Worm (Caenorhabditis elegans): ENCODE data around the gene mrps-14.

mrps-14 gene

DNA sequence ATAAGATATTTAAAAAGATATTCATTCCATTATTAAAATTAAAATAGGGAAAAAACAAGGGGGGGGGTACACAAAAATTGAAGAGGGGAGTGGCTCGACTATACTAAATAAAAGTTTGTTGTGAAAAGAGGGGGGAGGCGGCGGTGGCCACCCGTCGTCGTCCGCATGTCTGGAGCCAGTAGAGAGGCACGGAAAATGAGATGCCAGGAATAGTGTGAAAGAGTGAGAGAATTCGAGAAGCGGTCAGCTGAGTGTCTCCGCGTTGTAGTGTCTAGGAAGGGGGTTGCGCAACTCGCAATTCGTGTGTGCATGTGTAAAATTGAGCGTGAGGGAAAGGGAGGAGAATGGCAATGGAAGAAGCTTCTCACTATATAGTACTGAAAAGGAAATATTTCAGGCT, 40.0 kb downstream of the mrps-14 start (continued):
- TF ChIP-seq ceh-19 (GFP tag; optimal IDR thresholded peaks at IDR 0.05) (peak; percentile 70), madf-2 (tag; optimal IDR thresholded peaks at IDR 0.05) (peak; percentile 37), ceh-22 (tag; optimal IDR thresholded peaks at IDR 0.05) (no peak), fkh-6 (tag; optimal IDR thresholded peaks at IDR 0.05) (peak; percentile 47), rnt-1 (tag; optimal IDR thresholded peaks at IDR 0.05) (peak; percentile 14), ceh-24 (tag; optimal IDR thresholded peaks at IDR 0.05) (no peak), T23F11.4 (GFP tag; optimal IDR thresholded peaks at IDR 0.05) (no peak), pax-1 (tag; optimal IDR thresholded peaks at IDR 0.05) (no peak), hlh-15 (tag; optimal IDR thresholded peaks at IDR 0.05) (no peak)

ce11 chrII:10200759-10201158, 41.5 kb downstream of the mrps-14 start, which contains the start of gene arv-1:
TSS of gene arv-1 (minus strand) at chrII:10200823.
- TF ChIP-seq hlh-15 (tag; optimal IDR thresholded peaks at IDR 0.05): no peak
- no peak for TF ChIP-seq pat-9 (tag; optimal IDR thresholded peaks at IDR 0.05)
- no peak for TF ChIP-seq ahr-1 (tag; optimal IDR thresholded peaks at IDR 0.05)
- no peak for TF ChIP-seq F13H6.1 (tag; optimal IDR thresholded peaks at IDR 0.05)
- TF ChIP-seq C08G9.2 (tag; optimal IDR thresholded peaks at IDR 0.05): peak; percentile 52
- no peak for TF ChIP-seq ceh-45 (GFP tag; IDR thresholded peaks at IDR 0.05)
- TF ChIP-seq unc-86 (tag; optimal IDR thresholded peaks at IDR 0.05): no peak
- TF ChIP-seq npax-4 (tag; optimal IDR thresholded peaks at IDR 0.05): no peak
- TF ChIP-seq sox-2 (GFP tag; IDR thresholded peaks at IDR 0.05): 0 out of 2 replicates have a peak, but pooled peaks have one; percentile 22
- no peak for TF ChIP-seq pag-3 (tag; optimal IDR thresholded peaks at IDR 0.05; ENCODE audit: borderline replicate concordance)
- peak; percentile 19 for TF ChIP-seq elt-2 (tag; optimal IDR thresholded peaks at IDR 0.05)
- no peak for TF ChIP-seq ttx-3 (tag; optimal IDR thresholded peaks at IDR 0.05)
- TF ChIP-seq fkh-6 (tag; optimal IDR thresholded peaks at IDR 0.05): no peak
- no peak for TF ChIP-seq mec-3 (tag; optimal IDR thresholded peaks at IDR 0.05; ENCODE audit: borderline replicate concordance)
- no peak for TF ChIP-seq unc-55 (GFP tag; optimal IDR thresholded peaks at IDR 0.05)
- TF ChIP-seq hlh-8 (tag; optimal IDR thresholded peaks at IDR 0.05): peak; percentile 65
- no peak for TF ChIP-seq T23F11.4 (GFP tag; optimal IDR thresholded peaks at IDR 0.05)
- TF ChIP-seq ets-4 (tag; optimal IDR thresholded peaks at IDR 0.05): peak; percentile 70
- no peak for TF ChIP-seq unc-3 (GFP tag; conservative IDR thresholded peaks at IDR 0.05)
- TF ChIP-seq unc-3 (tag; optimal IDR thresholded peaks at IDR 0.05): no peak
- TF ChIP-seq hlh-6 (tag; optimal IDR thresholded peaks at IDR 0.05): no peak
- no peak for TF ChIP-seq odd-2 (tag; optimal IDR thresholded peaks at IDR 0.05)
- TF ChIP-seq pax-1 (tag; optimal IDR thresholded peaks at IDR 0.05): no peak
- peak; percentile 81 for TF ChIP-seq tbx-2 (tag; optimal IDR thresholded peaks at IDR 0.05)
- no peak for TF ChIP-seq elt-4 (tag; optimal IDR thresholded peaks at IDR 0.05)
- TF ChIP-seq nhr-232 (tag; optimal IDR thresholded peaks at IDR 0.05): no peak
- no peak for TF ChIP-seq che-1 (tag; optimal IDR thresholded peaks at IDR 0.05)
- TF ChIP-seq pha-2 (tag; optimal IDR thresholded peaks at IDR 0.05): peak; percentile 14
- peak; percentile 42 for TF ChIP-seq unc-42 (tag; optimal IDR thresholded peaks at IDR 0.05)
- TF ChIP-seq sox-4 (tag; optimal IDR thresholded peaks at IDR 0.05): no peak
- TF ChIP-seq dve-1 (tag; optimal IDR thresholded peaks at IDR 0.05): no peak
- TF ChIP-seq pha-4 (tag; optimal IDR thresholded peaks at IDR 0.05): no peak
- TF ChIP-seq ceh-48 (tag; optimal IDR thresholded peaks at IDR 0.05): no peak
- peak; percentile 36 for TF ChIP-seq fax-1 (tag; optimal IDR thresholded peaks at IDR 0.05)
- no peak for TF ChIP-seq Y22D7AL.16 (tag; optimal IDR thresholded peaks at IDR 0.05)
- TF ChIP-seq lin-11 (tag; optimal IDR thresholded peaks at IDR 0.05): no peak
- TF ChIP-seq ceh-31 (tag; optimal IDR thresholded peaks at IDR 0.05): peak; percentile 79
- TF ChIP-seq C38D4.7 (GFP tag; optimal IDR thresholded peaks at IDR 0.05): peak; percentile 26
- no peak for TF ChIP-seq ceh-24 (tag; optimal IDR thresholded peaks at IDR 0.05)
- no peak for TF ChIP-seq madf-2 (tag; optimal IDR thresholded peaks at IDR 0.05)
- peak; percentile 24 for TF ChIP-seq ref-2 (tag; optimal IDR thresholded peaks at IDR 0.05)
- no peak for TF ChIP-seq rnt-1 (tag; optimal IDR thresholded peaks at IDR 0.05)
- TF ChIP-seq ceh-2 (tag; optimal IDR thresholded peaks at IDR 0.05): peak; percentile 64
- no peak for TF ChIP-seq ceh-6 (GFP tag; optimal IDR thresholded peaks at IDR 0.05)
- TF ChIP-seq gmeb-2 (tag; optimal IDR thresholded peaks at IDR 0.05): no peak
- no peak for TF ChIP-seq pqm-1 (tag; optimal IDR thresholded peaks at IDR 0.05)
- TF ChIP-seq syd-9 (tag; optimal IDR thresholded peaks at IDR 0.05): no peak
- TF ChIP-seq pros-1 (tag; optimal IDR thresholded peaks at IDR 0.05): no peak
- TF ChIP-seq hlh-30 (tag; optimal IDR thresholded peaks at IDR 0.05; ENCODE audit: insufficient read depth): no peak
